Worm (Caenorhabditis elegans): ENCODE measurements around the gene C17H12.8.

DNA sequence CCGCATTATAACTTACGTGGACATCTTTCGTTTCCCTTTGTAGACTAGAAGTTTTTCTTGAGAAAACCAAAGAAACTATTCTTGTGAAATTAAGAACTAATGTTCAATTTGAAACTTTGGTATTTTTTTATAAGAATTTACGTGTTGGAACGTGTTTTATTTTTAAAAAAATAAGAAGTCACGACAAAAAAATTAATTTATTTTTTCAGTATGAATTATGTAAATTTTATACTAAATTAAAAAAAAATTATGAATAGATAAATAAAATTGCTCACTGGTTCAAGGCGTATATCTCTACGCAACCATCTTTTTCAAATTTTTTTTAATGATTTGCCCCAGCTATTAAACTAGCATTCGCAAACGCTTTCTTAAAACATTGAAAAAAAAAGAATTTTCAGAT, 949 bp upstream of the C17H12.8 start, which contains the start of gene C17H12.5:
- no peak for TF ChIP-seq ceh-40 (GFP tag; IDR thresholded peaks at IDR 0.05)
- TF ChIP-seq ceh-100 (GFP tag; IDR thresholded peaks at IDR 0.05), result no peak
- TF ChIP-seq nhr-120 (GFP tag; IDR thresholded peaks at IDR 0.05), result no peak
- TF ChIP-seq C17E4.6 (GFP tag; IDR thresholded peaks at IDR 0.05), result no peak
- TF ChIP-seq unc-62 (GFP tag; optimal IDR thresholded peaks at IDR 0.05), result no peak
- TF ChIP-seq lin-40 (tag; optimal IDR thresholded peaks at IDR 0.05), result no peak
- no peak for TF ChIP-seq F23B12.7 (tag; optimal IDR thresholded peaks at IDR 0.05; ENCODE audit: insufficient read depth)
- TF ChIP-seq madf-8 (GFP tag; conservative IDR thresholded peaks at IDR 0.05), result no peak
- no peak for TF ChIP-seq ama-1 (optimal IDR thresholded peaks at IDR 0.05)
- TF ChIP-seq ama-1 (GFP tag; optimal IDR thresholded peaks at IDR 0.05), result no peak
- no peak for TF ChIP-seq pha-4 (tag; optimal IDR thresholded peaks at IDR 0.05)
- TF ChIP-seq ceh-27 (GFP tag; optimal IDR thresholded peaks at IDR 0.05), result no peak
- no peak for TF ChIP-seq unc-130 (GFP tag; optimal IDR thresholded peaks at IDR 0.05)
- no peak for TF ChIP-seq attf-5 (GFP tag; optimal IDR thresholded peaks at IDR 0.05)

All from whole organism, young adult.